Worm (Caenorhabditis elegans): ENCODE data around the gene K08D10.10.

Gene K08D10.10

ce11 chrIV:4164392-4164791 is 12.4 kb downstream of the K08D10.10 start, which contains the start of gene scrm-8:
TSS of gene scrm-8 (plus strand) at chrIV:4164692.
- TF ChIP-seq nhr-129 (tag; optimal IDR thresholded peaks at IDR 0.05) (no peak), nhr-12 (tag; optimal IDR thresholded peaks at IDR 0.05) (no peak), mbf-1 (tag; optimal IDR thresholded peaks at IDR 0.05) (no peak), blmp-1 (tag; optimal IDR thresholded peaks at IDR 0.05; ENCODE audit: insufficient read depth) (no peak), unc-62 (GFP tag; optimal IDR thresholded peaks at IDR 0.05) (no peak), lin-39 (tag; optimal IDR thresholded peaks at IDR 0.05) (no peak)

ce11 chrIV:4167296-4167695 is 15.3 kb downstream of the K08D10.10 start:
- no peak for TF ChIP-seq alr-1 (tag; optimal IDR thresholded peaks at IDR 0.05)
- no peak for TF ChIP-seq nhr-21 (tag; optimal IDR thresholded peaks at IDR 0.05)
- no peak for TF ChIP-seq C34F6.9 (tag; optimal IDR thresholded peaks at IDR 0.05)
- no peak for TF ChIP-seq F13H6.1 (tag; optimal IDR thresholded peaks at IDR 0.05)
- TF ChIP-seq nhr-129 (tag; optimal IDR thresholded peaks at IDR 0.05) = no peak
- no peak for TF ChIP-seq ztf-4 (tag; optimal IDR thresholded peaks at IDR 0.05)
- TF ChIP-seq aly-2 (tag; optimal IDR thresholded peaks at IDR 0.05) = no peak
- TF ChIP-seq lsy-2 (tag; optimal IDR thresholded peaks at IDR 0.05) = no peak
- TF ChIP-seq blmp-1 (tag; optimal IDR thresholded peaks at IDR 0.05; ENCODE audit: insufficient read depth) = no peak
- TF ChIP-seq nhr-25 (tag; optimal IDR thresholded peaks at IDR 0.05) = no peak
- TF ChIP-seq zag-1 (tag; optimal IDR thresholded peaks at IDR 0.05) = no peak
- TF ChIP-seq gmeb-1 (tag; optimal IDR thresholded peaks at IDR 0.05) = no peak
- TF ChIP-seq nhr-77 (tag; optimal IDR thresholded peaks at IDR 0.05) = no peak
- TF ChIP-seq ama-1 (optimal IDR thresholded peaks at IDR 0.05) = no peak
- TF ChIP-seq fos-1 (tag; optimal IDR thresholded peaks at IDR 0.05) = no peak

ce11 chrIV:4171531-4172163 is 19.6 kb downstream of the K08D10.10 start, which contains the start of the genes K08D10.13 and rnp-2:
TSS of gene K08D10.13 (minus strand) at chrIV:4171581.
TSS of gene rnp-2 (plus strand) at chrIV:4172076.
- TF ChIP-seq unc-55 (GFP tag; optimal IDR thresholded peaks at IDR 0.05) (peak; percentile 52), dmd-4 (tag; optimal IDR thresholded peaks at IDR 0.05) (no peak), elt-3 (tag; optimal IDR thresholded peaks at IDR 0.05) (no peak), gmeb-1 (tag; optimal IDR thresholded peaks at IDR 0.05) (peak; percentile 60), C34F6.9 (tag; optimal IDR thresholded peaks at IDR 0.05) (peak; percentile 60), sma-3 (GFP tag; optimal IDR thresholded peaks at IDR 0.05) (peak; percentile 46), lsy-2 (tag; optimal IDR thresholded peaks at IDR 0.05) (peak; percentile 22 to 79), F13H6.1 (tag; optimal IDR thresholded peaks at IDR 0.05) (peak; percentile 40)

- no peak for TF ChIP-seq mdl-1 (tag; optimal IDR thresholded peaks at IDR 0.05)
- no peak for TF ChIP-seq nhr-23 (tag; optimal IDR thresholded peaks at IDR 0.05)
- TF ChIP-seq snpc-4 (tag; optimal IDR thresholded peaks at IDR 0.05) = no peak
- TF ChIP-seq Y55F3AM.14 (GFP tag; optimal IDR thresholded peaks at IDR 0.05) = no peak
- no peak for TF ChIP-seq nhr-10 (tag; optimal IDR thresholded peaks at IDR 0.05)
- TF ChIP-seq nhr-25 (tag; optimal IDR thresholded peaks at IDR 0.05) = no peak
- no peak for TF ChIP-seq peb-1 (tag; optimal IDR thresholded peaks at IDR 0.05)
- TF ChIP-seq nhr-21 (tag; optimal IDR thresholded peaks at IDR 0.05) = no peak
- TF ChIP-seq nhr-11 (tag; optimal IDR thresholded peaks at IDR 0.05) = no peak
- TF ChIP-seq dmd-4 (tag; optimal IDR thresholded peaks at IDR 0.05) = no peak
- TF ChIP-seq ceh-16 (tag; optimal IDR thresholded peaks at IDR 0.05) = no peak
- no peak for TF ChIP-seq nhr-237 (tag; optimal IDR thresholded peaks at IDR 0.05)
These were observed 20.2 kb downstream of the K08D10.10 start for ce11 chrIV:4172242-4172641.

DNA sequence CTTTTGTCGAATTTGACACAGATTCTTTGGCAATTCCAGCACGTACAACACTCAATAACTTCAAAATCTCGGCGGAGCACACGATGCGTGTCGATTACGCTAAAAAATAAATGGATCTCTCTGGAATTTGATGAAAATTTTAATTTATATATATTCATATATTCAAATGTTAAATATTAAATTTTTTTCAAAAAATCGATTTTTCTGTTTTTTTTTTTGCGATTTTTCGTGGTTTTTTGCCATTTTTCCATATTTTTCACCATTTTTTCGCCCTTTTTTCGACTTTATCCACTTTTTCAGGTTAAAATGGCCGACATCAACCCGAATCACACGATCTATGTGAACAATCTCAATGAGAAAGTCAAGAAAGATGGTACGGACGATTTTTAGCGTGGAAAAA is 21.8 kb downstream of the K08D10.10 start, which contains the start of gene rnp-3:
Gene rnp-3, plus strand, starts transcription at position 301 of the 400 bp plus-strand sequence.
- TF ChIP-seq F13H6.1 (tag; optimal IDR thresholded peaks at IDR 0.05) = no peak
- TF ChIP-seq C34F6.9 (tag; optimal IDR thresholded peaks at IDR 0.05) = no peak
- TF ChIP-seq peb-1 (tag; optimal IDR thresholded peaks at IDR 0.05) = no peak
- TF ChIP-seq blmp-1 (tag; optimal IDR thresholded peaks at IDR 0.05; ENCODE audit: insufficient read depth) = no peak
- no peak for TF ChIP-seq sem-4 (tag; optimal IDR thresholded peaks at IDR 0.05)
- no peak for TF ChIP-seq nhr-10 (tag; optimal IDR thresholded peaks at IDR 0.05)
- no peak for TF ChIP-seq ztf-11 (tag; optimal IDR thresholded peaks at IDR 0.05)
